Worm (Caenorhabditis elegans) whole organism, L4/young adult: ENCODE measurements around the gene argk-1.

Experiments
- W03F9.2 ChIP-seq: fragments of 150-350 bp; optimal IDR thresholded peaks from 2 replicates; lab custom pipeline; 2014; ENCODE audit warnings: missing biosample characterization, missing genetic modification characterization
- dao-5 ChIP-seq: sonication (generic microtip); optimal IDR thresholded peaks from 2 replicates; lab custom pipeline; 2016; ENCODE audit warnings: missing genotype, missing genetic modification characterization, moderate library complexity, missing compliant biosample characterization
- him-1 ChIP-seq: sonication (generic microtip); optimal IDR thresholded peaks from 2 replicates; lab custom pipeline; 2016; ENCODE audit warnings: missing genotype, missing genetic modification reagents, missing genetic modification characterization, missing compliant biosample characterization

ce11 chrV:16068938-16069337 lies 34.8 kb upstream of the argk-1 start, which contains the start of gene cyp-35D1:
- no peak for TF ChIP-seq W03F9.2
- TF ChIP-seq him-1: no peak
- no peak for TF ChIP-seq dao-5
